Worm (Caenorhabditis elegans) whole organism, mixed stage, embryonic: Measurements from ENCODE around the gene drd-10.
"Not testable (repeated sequence)": the region's sequence is repeated elsewhere in the genome, so short reads cannot be mapped to it uniquely, and the experiment has no call there.

Experiments
- M03D4.4 ChIP-seq: sonication (generic microtip); optimal IDR thresholded peaks from 2 replicates; lab custom pipeline; 2017; ENCODE audit warnings: mild to moderate bottlenecking, missing genetic modification characterization, missing compliant biosample characterization
- bed-3 ChIP-seq: fragments of 200-800 bp; sonication (Bioruptor generic); optimal IDR thresholded peaks from 3 replicates; lab custom pipeline; 2018; ENCODE audit warnings: mild to moderate bottlenecking, missing genetic modification characterization, moderate library complexity, missing compliant biosample characterization
- ceh-39 ChIP-seq: fragments of 150-350 bp; optimal IDR thresholded peaks from 2 replicates; lab custom pipeline; 2014; ENCODE audit warnings: missing biosample characterization, missing genetic modification characterization
- ceh-43 ChIP-seq: fragments of 200-800 bp; sonication (Bioruptor generic); optimal IDR thresholded peaks from 2 replicates; lab custom pipeline; 2018; ENCODE audit warnings: mild to moderate bottlenecking, missing genetic modification characterization, moderate library complexity, missing compliant biosample characterization
- ceh-83 ChIP-seq: fragments of 200-800 bp; sonication (Bioruptor generic); optimal IDR thresholded peaks from 2 replicates; lab custom pipeline; 2018; ENCODE audit warnings: mild to moderate bottlenecking, missing genetic modification characterization, missing compliant biosample characterization
- ces-1 ChIP-seq: fragments of 150-350 bp; optimal IDR thresholded peaks from 2 replicates; lab custom pipeline; 2014; ENCODE audit warnings: missing biosample characterization, missing genetic modification reagents, missing genetic modification characterization
- cnd-1 ChIP-seq: fragments of 200-800 bp; sonication (Bioruptor generic); optimal IDR thresholded peaks from 2 replicates; lab custom pipeline; 2018; ENCODE audit warnings: mild to moderate bottlenecking, missing genetic modification characterization, missing compliant biosample characterization
- drap-1 ChIP-seq: fragments of 200-800 bp; sonication (Bioruptor generic); optimal IDR thresholded peaks from 3 replicates; lab custom pipeline; 2018; ENCODE audit warnings: mild to moderate bottlenecking, missing genetic modification characterization, missing compliant biosample characterization
- elt-3 ChIP-seq: fragments of 150-350 bp; optimal IDR thresholded peaks from 2 replicates; lab custom pipeline; 2014; ENCODE audit warnings: missing biosample characterization, missing genetic modification characterization
- flh-1 ChIP-seq: fragments of 200-800 bp; sonication (Bioruptor generic); optimal IDR thresholded peaks from 2 replicates; lab custom pipeline; 2018; ENCODE audit warnings: mild to moderate bottlenecking, missing genetic modification characterization, moderate library complexity, missing compliant biosample characterization
- ham-2 ChIP-seq: fragments of 200-800 bp; sonication (Bioruptor generic); optimal IDR thresholded peaks from 2 replicates; lab custom pipeline; 2018; ENCODE audit warnings: mild to moderate bottlenecking, missing genetic modification characterization, missing compliant biosample characterization
- hlh-1 ChIP-seq: fragments of 150-350 bp; optimal IDR thresholded peaks from 2 replicates; lab custom pipeline; 2014; ENCODE audit warnings: missing biosample characterization, missing genetic modification reagents, missing genetic modification characterization
- lin-13 ChIP-seq: fragments of 150-350 bp; optimal IDR thresholded peaks from 2 replicates; lab custom pipeline; 2014; ENCODE audit warnings: missing biosample characterization, missing genetic modification characterization
- lsy-2 ChIP-seq: fragments of 150-350 bp; optimal IDR thresholded peaks from 2 replicates; lab custom pipeline; 2014; ENCODE audit warnings: missing biosample characterization, missing genetic modification characterization
- mab-5 ChIP-seq: fragments of 150-350 bp; optimal IDR thresholded peaks from 2 replicates; lab custom pipeline; 2014; ENCODE audit warnings: missing biosample characterization, missing genetic modification characterization
- nhr-12 ChIP-seq: fragments of 150-350 bp; optimal IDR thresholded peaks from 2 replicates; lab custom pipeline; 2014; ENCODE audit warnings: missing biosample characterization, missing genetic modification characterization
- nhr-2 ChIP-seq: fragments of 150-350 bp; optimal IDR thresholded peaks from 2 replicates; lab custom pipeline; 2014; ENCODE audit warnings: missing biosample characterization, missing genetic modification characterization
- nhr-237 ChIP-seq: fragments of 150-350 bp; optimal IDR thresholded peaks from 2 replicates; lab custom pipeline; 2014; ENCODE audit warnings: missing biosample characterization, missing genetic modification characterization
- nhr-28 ChIP-seq: fragments of 150-350 bp; optimal IDR thresholded peaks from 2 replicates; lab custom pipeline; 2014; ENCODE audit warnings: missing biosample characterization, missing genetic modification characterization
- nhr-76 ChIP-seq: sonication (generic microtip); optimal IDR thresholded peaks from 2 replicates; lab custom pipeline; 2017; ENCODE audit warnings: missing biosample characterization, missing genetic modification characterization
- pha-4 ChIP-seq: fragments of 150-350 bp; optimal IDR thresholded peaks from 2 replicates; lab custom pipeline; 2018; ENCODE audit warnings: missing biosample characterization, missing genetic modification reagents, missing genetic modification characterization
- sem-2 ChIP-seq: fragments of 200-800 bp; sonication (Bioruptor generic); optimal IDR thresholded peaks from 2 replicates; lab custom pipeline; 2018; ENCODE audit warnings: mild to moderate bottlenecking, missing genetic modification characterization, missing compliant biosample characterization
- snpc-4 ChIP-seq: fragments of 150-350 bp; optimal IDR thresholded peaks from 2 replicates; lab custom pipeline; 2014; ENCODE audit warnings: missing biosample characterization, missing genetic modification characterization
- sptf-1 ChIP-seq: sonication (generic microtip); optimal IDR thresholded peaks from 2 replicates; lab custom pipeline; 2017; ENCODE audit warnings: mild to moderate bottlenecking, missing genetic modification characterization, moderate library complexity, missing compliant biosample characterization
- tbx-8 ChIP-seq: fragments of 200-800 bp; sonication (Bioruptor generic); optimal IDR thresholded peaks from 2 replicates; lab custom pipeline; 2018; ENCODE audit warnings: mild to moderate bottlenecking, missing genetic modification characterization, moderate library complexity, missing compliant biosample characterization
- unc-120 ChIP-seq: sonication (generic microtip); optimal IDR thresholded peaks from 2 replicates; lab custom pipeline; 2017; ENCODE audit warnings: missing genetic modification characterization, missing compliant biosample characterization; ENCODE audit not compliant: poor library complexity, severe bottlenecking
- unc-39 ChIP-seq: fragments of 150-350 bp; optimal IDR thresholded peaks from 2 replicates; lab custom pipeline; 2014; ENCODE audit warnings: missing biosample characterization, missing genetic modification characterization
- unc-62 ChIP-seq: fragments of 150-350 bp; optimal IDR thresholded peaks from 2 replicates; lab custom pipeline; 2014; ENCODE audit warnings: missing biosample characterization, missing genetic modification reagents, missing genetic modification characterization
- zip-8 ChIP-seq: fragments of 150-350 bp; optimal IDR thresholded peaks from 2 replicates; lab custom pipeline; 2014; ENCODE audit warnings: missing biosample characterization, missing genetic modification characterization
- ztf-11 ChIP-seq: fragments of 150-350 bp; optimal IDR thresholded peaks from 2 replicates; lab custom pipeline; 2014; ENCODE audit warnings: missing biosample characterization, missing genetic modification characterization

Gene drd-10

ce11 chrV:7050153-7050552, 42.7 kb downstream of the drd-10 start:
- no peak for TF ChIP-seq ces-1 (GFP tag; lab: Kevin White, UChicago)
- TF ChIP-seq nhr-76 (tag; lab: Kevin White, UChicago), result no peak
- TF ChIP-seq lsy-2 (tag; lab: Kevin White, UChicago), result no peak

ce11 chrV:7051133-7051765, 43.8 kb downstream of the drd-10 start, which contains the start of the genes tofu-2 and spig-1:
Gene tofu-2 (minus strand): TSS chrV:7051248.
Gene spig-1 (plus strand): TSS chrV:7051715.
- TF ChIP-seq nhr-28 (no peak), unc-39 (tag; lab: Kevin White, UChicago) (no peak), ham-2 (GFP tag; lab: Kevin White, UChicago) (no peak), ceh-39 (tag; lab: Kevin White, UChicago) (no peak), nhr-2 (tag; lab: Kevin White, UChicago) (no peak), hlh-1 (tag; lab: Kevin White, UChicago) (no peak), unc-120 (tag; lab: Kevin White, UChicago) (no peak), nhr-76 (tag; lab: Kevin White, UChicago) (no peak), ceh-83 (no peak), M03D4.4 (tag; lab: Kevin White, UChicago) (no peak), nhr-12 (tag; lab: Kevin White, UChicago) (no peak), drap-1 (GFP tag; lab: Kevin White, UChicago) (no peak), zip-8 (tag; lab: Kevin White, UChicago) (no peak), ztf-11 (no peak), unc-62 (no peak), ceh-43 (GFP tag; lab: Kevin White, UChicago) (no peak), bed-3 (GFP tag; lab: Kevin White, UChicago) (no peak)

DNA sequence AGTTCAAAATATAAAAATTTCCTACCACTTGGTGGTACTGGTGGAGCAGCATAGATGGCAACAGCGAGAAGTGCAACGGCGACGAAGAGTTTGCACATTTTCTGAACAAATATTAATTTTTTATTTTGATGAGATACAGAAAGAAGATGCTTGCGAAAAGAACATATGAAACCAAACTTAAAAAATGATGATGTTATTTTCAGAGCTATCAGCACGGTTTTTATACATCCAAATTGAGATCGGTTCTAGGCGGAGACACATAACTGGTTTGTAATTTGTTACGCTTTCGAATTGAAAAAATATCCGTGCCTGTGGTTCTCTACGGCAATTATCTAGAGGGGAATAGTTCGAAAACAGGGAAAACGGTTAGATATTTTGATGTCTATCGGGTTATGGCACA, 45.7 kb downstream of the drd-10 start, which contains the start of gene txt-17:
Gene txt-17 (minus strand): TSS at position 101 of the 400 bp plus-strand sequence.
- no peak for TF ChIP-seq sem-2 (GFP tag; lab: Kevin White, UChicago)
- TF ChIP-seq mab-5, result no peak
- TF ChIP-seq nhr-12 (tag; lab: Kevin White, UChicago), result no peak
- no peak for TF ChIP-seq bed-3 (GFP tag; lab: Kevin White, UChicago)
- TF ChIP-seq nhr-2 (tag; lab: Kevin White, UChicago), result no peak
- no peak for TF ChIP-seq drap-1 (GFP tag; lab: Kevin White, UChicago)
- no peak for TF ChIP-seq flh-1 (GFP tag; lab: Kevin White, UChicago)
- no peak for TF ChIP-seq pha-4 (tag; lab: Kevin White, UChicago)
- no peak for TF ChIP-seq tbx-8 (GFP tag; lab: Kevin White, UChicago)
- no peak for TF ChIP-seq unc-39 (tag; lab: Kevin White, UChicago)
- TF ChIP-seq nhr-76 (tag; lab: Kevin White, UChicago), result no peak
- TF ChIP-seq snpc-4, result no peak
- no peak for TF ChIP-seq nhr-28
- no peak for TF ChIP-seq hlh-1 (tag; lab: Kevin White, UChicago)
- TF ChIP-seq zip-8 (tag; lab: Kevin White, UChicago), result no peak
- TF ChIP-seq ceh-39 (tag; lab: Kevin White, UChicago), result no peak
- TF ChIP-seq M03D4.4 (tag; lab: Kevin White, UChicago), result no peak
- no peak for TF ChIP-seq cnd-1
- TF ChIP-seq elt-3 (tag; lab: Kevin White, UChicago), result no peak

DNA sequence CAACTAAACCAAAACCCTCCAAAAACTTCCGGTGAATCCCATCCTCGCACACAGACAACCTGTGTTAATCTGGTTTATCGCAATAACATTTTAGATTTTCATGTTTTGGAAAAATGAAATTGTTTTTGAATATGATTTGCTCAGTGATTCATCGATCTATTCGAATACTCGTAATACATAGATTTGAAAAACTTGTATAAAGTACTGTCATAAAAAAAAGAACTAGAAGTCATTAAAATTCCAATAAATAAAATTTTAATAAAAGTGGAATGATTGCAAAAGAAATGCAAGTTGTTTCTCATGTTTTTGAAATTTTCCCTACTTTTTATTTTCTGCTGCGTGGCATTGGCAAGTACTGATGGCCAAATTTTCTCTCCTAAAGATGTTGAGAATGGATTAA, 47.2 kb downstream of the drd-10 start, which contains the start of gene spig-8:
Gene spig-8 (plus strand): TSS at position 301 of the 400 bp plus-strand sequence.
- TF ChIP-seq drap-1 (GFP tag; lab: Kevin White, UChicago) (no peak), unc-62 (no peak), unc-120 (tag; lab: Kevin White, UChicago) (no peak), lin-13 (tag; lab: Kevin White, UChicago) (no peak), nhr-237 (tag; lab: Kevin White, UChicago) (no peak), nhr-12 (tag; lab: Kevin White, UChicago) (no peak), nhr-76 (tag; lab: Kevin White, UChicago) (no peak)

- not testable (repeated sequence) for TF ChIP-seq ceh-43 (GFP tag; lab: Kevin White, UChicago); sptf-1 (tag; lab: Kevin White, UChicago); elt-3 (tag; lab: Kevin White, UChicago)
Measured at ce11 chrV:7057795-7058194, 50.4 kb downstream of the drd-10 start, which contains the start of gene Y57E12AL.2. Gene Y57E12AL.2 (plus strand): TSS chrV:7058095.
